Fruit fly (Drosophila melanogaster) whole organism, embryonic: ENCODE measurements around the gene CG17377.

Experiments
- Atf3 ChIP-seq: fragments of 200-800 bp; sonication (Bioruptor generic); optimal IDR thresholded peaks from 3 replicates; lab custom pipeline; 2016; ENCODE audit warnings: missing biosample characterization, missing genetic modification characterization
- CG13775 ChIP-seq: fragments of 200-800 bp; sonication (Bioruptor generic); optimal IDR thresholded peaks from 3 replicates; lab custom pipeline; 2017; ENCODE audit warnings: missing biosample characterization, mild to moderate bottlenecking, missing genetic modification characterization
- Pdp1 ChIP-seq, 2 experiments: fragments of 200-800 bp; sonication (Bioruptor generic); optimal IDR thresholded peaks; 3 replicates each; lab custom pipeline; 2016; ENCODE audit warnings: missing biosample characterization in 2 of 2, missing genetic modification characterization in 2 of 2, mild to moderate bottlenecking in 1 of 2, moderate library complexity in 1 of 2
- Sox102F ChIP-seq: fragments of 200-800 bp; sonication (Bioruptor generic); optimal IDR thresholded peaks from 2 replicates; lab custom pipeline; 2018; ENCODE audit warnings: missing biosample characterization, mild to moderate bottlenecking, missing genetic modification characterization, moderate library complexity
- Taf1 ChIP-seq: fragments of 200-800 bp; sonication (Bioruptor generic); IDR thresholded peaks from 2 replicates; pipeline ENCODE4 v1.3.6; 2022; ENCODE audit warnings: missing biosample characterization, missing genetic modification characterization
- ase ChIP-seq: fragments of 200-800 bp; sonication (Bioruptor generic); IDR thresholded peaks from 3 replicates; pipeline ENCODE4 v1.3.6; 2022; ENCODE audit warnings: missing biosample characterization, missing genetic modification characterization
- bcd ChIP-seq: fragments of 200-800 bp; sonication (Bioruptor generic); optimal IDR thresholded peaks from 2 replicates; lab custom pipeline; 2017; ENCODE audit warnings: missing biosample characterization, mild to moderate bottlenecking, missing genetic modification characterization
- fru ChIP-seq: fragments of >200 bp; optimal IDR thresholded peaks from 2 replicates; lab custom pipeline; 2017
- maf-S ChIP-seq: fragments of 200-800 bp; sonication (Bioruptor generic); optimal IDR thresholded peaks from 2 replicates; lab custom pipeline; 2016; ENCODE audit warnings: missing biosample characterization, missing genetic modification characterization
- p53 ChIP-seq: fragments of 200-800 bp; sonication (Bioruptor generic); optimal IDR thresholded peaks from 2 replicates; lab custom pipeline; 2016; ENCODE audit warnings: missing biosample characterization, missing genetic modification characterization
- usp ChIP-seq: fragments of >200 bp; optimal IDR thresholded peaks from 2 replicates; lab custom pipeline; 2017; ENCODE audit warnings: missing biosample characterization, missing genetic modification characterization
- wek ChIP-seq: fragments of 200-800 bp; sonication (Bioruptor generic); optimal IDR thresholded peaks from 3 replicates; lab custom pipeline; 2018; ENCODE audit warnings: missing biosample characterization, mild to moderate bottlenecking, missing genetic modification characterization, moderate library complexity

DNA sequence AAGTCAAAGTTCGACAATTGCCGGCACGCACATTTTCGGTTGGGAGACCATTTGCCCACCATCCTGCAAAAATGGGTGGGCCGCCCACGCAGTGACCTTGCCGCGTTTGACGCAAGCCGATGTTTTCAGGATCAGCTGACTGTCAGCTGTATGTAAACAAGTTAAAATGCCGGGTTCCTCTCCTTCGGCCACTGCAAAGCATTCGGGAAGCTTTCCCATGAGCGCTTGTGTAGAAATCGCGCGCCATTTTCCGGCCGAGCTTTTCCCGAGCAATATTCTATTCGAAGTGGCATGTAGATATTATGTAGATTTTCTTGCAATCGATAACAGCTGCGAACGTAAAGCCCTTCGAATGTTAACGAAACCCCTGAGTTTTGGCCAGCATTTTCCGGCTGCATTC lies 29.0 kb downstream of the CG17377 start, which contains the start of gene CG17378:
- TF ChIP-seq bcd (GFP tag; lab: Kevin White, UChicago) (no peak), Taf1 (GFP tag; lab: Robert Waterston, UW) (no peak), fru (lab: Kevin White, UChicago) (no peak), maf-S (GFP tag; lab: Kevin White, UChicago) (no peak), ase (GFP tag; lab: Robert Waterston, UW) (no peak), Atf3 (GFP tag; lab: Kevin White, UChicago) (no peak), wek (no peak), Sox102F (GFP tag; lab: Kevin White, UChicago) (no peak), p53 (GFP tag; lab: Kevin White, UChicago) (no peak), Pdp1 (GFP tag; optimal IDR thresholded peaks at IDR 0.05; lab: Kevin White, UChicago) (no peak), CG13775 (no peak), usp (GFP tag; lab: Kevin White, UChicago) (no peak)
